Worm (Caenorhabditis elegans) whole organism, early embryonic: ENCODE data around the gene C25E10.5.

ENCODE experiments used
- aly-1 ChIP-seq: sonication (generic microtip); optimal IDR thresholded peaks from 2 replicates; lab custom pipeline; 2016; ENCODE audit warnings: missing genetic modification characterization, missing compliant biosample characterization
- hmg-4 ChIP-seq: fragments of 200-800 bp; sonication (Bioruptor generic); optimal IDR thresholded peaks from 2 replicates; lab custom pipeline; 2018; ENCODE audit warnings: mild to moderate bottlenecking, missing genetic modification characterization, missing compliant biosample characterization
- tbx-11 ChIP-seq: fragments of 200-800 bp; sonication (Bioruptor generic); IDR thresholded peaks from 2 replicates; pipeline ENCODE4 v1.3.6; 2022; ENCODE audit warnings: missing genetic modification characterization, missing compliant biosample characterization

DNA sequence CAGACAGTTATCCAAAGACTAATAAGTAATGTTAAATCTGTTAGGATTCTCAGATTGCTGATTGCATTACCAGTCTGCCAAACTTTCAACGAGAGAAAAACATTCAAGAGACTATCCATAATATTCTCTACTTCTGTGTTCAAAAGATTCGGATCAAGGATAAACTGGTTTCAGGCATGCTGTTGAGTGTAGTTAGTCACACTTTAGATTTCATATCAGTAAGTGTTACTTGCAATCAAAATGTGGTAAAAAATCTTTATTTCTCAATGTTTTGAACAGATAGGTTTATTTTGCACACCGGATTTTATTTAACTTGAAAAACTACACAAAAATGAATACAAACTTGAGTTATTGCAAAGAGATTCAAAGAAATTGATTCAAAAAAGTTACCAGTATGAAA lies 8.3 kb upstream of the C25E10.5 start, which contains the start of gene oac-41:
- TF ChIP-seq tbx-11 (no peak), hmg-4 (GFP tag; lab: Kevin White, UChicago) (no peak), aly-1 (tag; lab: Kevin White, UChicago) (no peak)
